Worm (Caenorhabditis elegans) whole organism, mixed stage, embryonic: ENCODE measurements around the gene srx-62.

Experiments
- blmp-1 ChIP-seq: fragments of 150-350 bp; optimal IDR thresholded peaks from 2 replicates; lab custom pipeline; 2014; ENCODE audit warnings: missing biosample characterization, missing genetic modification characterization
- ceh-39 ChIP-seq: fragments of 150-350 bp; optimal IDR thresholded peaks from 2 replicates; lab custom pipeline; 2014; ENCODE audit warnings: missing biosample characterization, missing genetic modification characterization
- ceh-83 ChIP-seq: fragments of 200-800 bp; sonication (Bioruptor generic); optimal IDR thresholded peaks from 2 replicates; lab custom pipeline; 2018; ENCODE audit warnings: mild to moderate bottlenecking, missing genetic modification characterization, missing compliant biosample characterization
- elt-1 ChIP-seq: sonication (generic microtip); optimal IDR thresholded peaks from 2 replicates; lab custom pipeline; 2017; ENCODE audit warnings: missing genetic modification characterization, mild to moderate bottlenecking, missing compliant biosample characterization, antibody characterized with exemption, moderate library complexity, borderline replicate concordance; ENCODE audit not compliant: insufficient read depth
- flh-1 ChIP-seq: fragments of 200-800 bp; sonication (Bioruptor generic); optimal IDR thresholded peaks from 2 replicates; lab custom pipeline; 2018; ENCODE audit warnings: mild to moderate bottlenecking, missing genetic modification characterization, moderate library complexity, missing compliant biosample characterization
- lin-13 ChIP-seq: fragments of 150-350 bp; optimal IDR thresholded peaks from 2 replicates; lab custom pipeline; 2014; ENCODE audit warnings: missing biosample characterization, missing genetic modification characterization
- lsy-2 ChIP-seq: fragments of 150-350 bp; optimal IDR thresholded peaks from 2 replicates; lab custom pipeline; 2014; ENCODE audit warnings: missing biosample characterization, missing genetic modification characterization
- mep-1 ChIP-seq: fragments of 150-350 bp; optimal IDR thresholded peaks from 2 replicates; lab custom pipeline; 2017; ENCODE audit warnings: missing biosample characterization, missing genetic modification reagents, missing genetic modification characterization, inconsistent platforms
- mls-2 ChIP-seq: sonication (generic microtip); optimal IDR thresholded peaks from 2 replicates; lab custom pipeline; 2016; ENCODE audit warnings: mild to moderate bottlenecking, missing genetic modification characterization, moderate library complexity, missing compliant biosample characterization
- nhr-237 ChIP-seq: fragments of 150-350 bp; optimal IDR thresholded peaks from 2 replicates; lab custom pipeline; 2014; ENCODE audit warnings: missing biosample characterization, missing genetic modification characterization
- pha-4 ChIP-seq: fragments of 150-350 bp; optimal IDR thresholded peaks from 2 replicates; lab custom pipeline; 2018; ENCODE audit warnings: missing biosample characterization, missing genetic modification reagents, missing genetic modification characterization
- snpc-4 ChIP-seq: fragments of 150-350 bp; optimal IDR thresholded peaks from 2 replicates; lab custom pipeline; 2014; ENCODE audit warnings: missing biosample characterization, missing genetic modification characterization
- sptf-1 ChIP-seq: sonication (generic microtip); optimal IDR thresholded peaks from 2 replicates; lab custom pipeline; 2017; ENCODE audit warnings: mild to moderate bottlenecking, missing genetic modification characterization, moderate library complexity, missing compliant biosample characterization
- ztf-11 ChIP-seq: fragments of 150-350 bp; optimal IDR thresholded peaks from 2 replicates; lab custom pipeline; 2014; ENCODE audit warnings: missing biosample characterization, missing genetic modification characterization

DNA sequence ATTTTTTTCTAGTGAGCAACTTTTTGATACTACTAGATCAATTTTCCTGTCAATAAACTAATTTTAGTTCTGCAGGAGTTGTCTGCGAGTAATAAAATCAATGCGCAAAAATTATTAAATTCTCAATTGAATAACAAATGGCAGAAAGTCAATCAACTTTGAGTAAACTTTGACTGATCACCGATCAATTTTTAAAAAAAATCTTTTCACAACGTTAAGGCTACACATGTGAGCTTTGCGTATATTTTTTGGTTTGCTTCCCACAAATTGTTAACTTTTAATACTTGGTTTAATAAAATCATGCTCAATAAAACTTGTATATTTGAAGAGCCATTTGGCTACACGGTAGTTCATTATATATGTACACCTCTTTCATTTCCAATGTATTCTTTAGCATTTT, 12.2 kb upstream of the srx-62 start, which contains the start of gene srh-7:
- TF ChIP-seq lsy-2 (tag; lab: Kevin White, UChicago): no peak
- TF ChIP-seq nhr-237 (tag; lab: Kevin White, UChicago): no peak
- no peak for TF ChIP-seq ceh-83 (GFP tag; lab: Kevin White, UChicago)
- no peak for TF ChIP-seq sptf-1 (tag; lab: Kevin White, UChicago)
- TF ChIP-seq ztf-11 (tag; lab: Kevin White, UChicago): no peak
- no peak for TF ChIP-seq lin-13 (tag; lab: Kevin White, UChicago)
- no peak for TF ChIP-seq mls-2 (tag; lab: Kevin White, UChicago)
- TF ChIP-seq blmp-1 (tag; lab: Kevin White, UChicago): no peak
- no peak for TF ChIP-seq mep-1 (tag; lab: Kevin White, UChicago)
- TF ChIP-seq ceh-39 (tag; lab: Kevin White, UChicago): no peak
- no peak for TF ChIP-seq pha-4 (tag; lab: Kevin White, UChicago)
- no peak for TF ChIP-seq elt-1 (tag; lab: Kevin White, UChicago)
- TF ChIP-seq snpc-4 (tag; lab: Kevin White, UChicago): no peak
- TF ChIP-seq flh-1: no peak
